Worm (Caenorhabditis elegans): ENCODE results near the gene C49F8.1.

DNA sequence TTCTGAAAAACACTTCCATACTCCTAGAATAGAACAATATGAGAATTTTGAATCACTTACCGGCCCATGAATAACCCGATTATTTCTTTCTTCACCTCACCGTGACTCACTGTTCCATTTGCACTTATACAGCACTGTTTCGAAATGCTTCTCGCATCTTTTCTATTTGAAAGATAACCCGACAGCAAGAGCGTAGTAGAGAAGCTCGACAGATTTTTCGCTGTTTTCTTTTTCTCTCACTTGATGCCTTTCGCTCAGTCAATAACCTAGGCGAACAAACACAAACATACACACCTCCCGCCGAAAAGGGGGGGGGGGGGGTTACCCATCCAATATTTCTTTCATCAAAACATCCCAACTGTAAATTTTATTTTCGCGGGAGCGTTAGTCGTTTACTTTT is 36.5 kb upstream of the C49F8.1 start:
- TF ChIP-seq ZK337.2 (GFP tag; IDR thresholded peaks at IDR 0.05) = no peak
- TF ChIP-seq nhr-76 (tag; optimal IDR thresholded peaks at IDR 0.05) = no peak
- no peak for TF ChIP-seq ztf-11 (tag; optimal IDR thresholded peaks at IDR 0.05)
- TF ChIP-seq unc-62 (GFP tag; optimal IDR thresholded peaks at IDR 0.05 in 1 of 2) = no peak
- no peak for TF ChIP-seq unc-62 (tag; optimal IDR thresholded peaks at IDR 0.05)
- TF ChIP-seq zfp-2 (tag; optimal IDR thresholded peaks at IDR 0.05) = no peak
- no peak for TF ChIP-seq lin-15B (tag; optimal IDR thresholded peaks at IDR 0.05)
- no peak for TF ChIP-seq pqm-1 (tag; optimal IDR thresholded peaks at IDR 0.05)
- TF ChIP-seq mxl-3 (GFP tag; optimal IDR thresholded peaks at IDR 0.05) = peak; percentile 21
- TF ChIP-seq set-16 (GFP tag; IDR thresholded peaks at IDR 0.05) = no peak
- peak in 1 of 2 experiments; percentile 0 for TF ChIP-seq mdl-1 (tag; optimal IDR thresholded peaks at IDR 0.05)

All from whole organism, L4 larva.